Worm (Caenorhabditis elegans): ENCODE measurements around the gene Y43F4A.4.

The Y43F4A.4 gene

ce11 chrIII:13267046-13267445, 21.7 kb downstream of the Y43F4A.4 start:
- TF ChIP-seq egrh-3 (GFP tag; IDR thresholded peaks at IDR 0.05) (0 out of 2 replicates have a peak, but pooled peaks have one; percentile 24), cebp-2 (GFP tag; IDR thresholded peaks at IDR 0.05) (0 out of 2 replicates have a peak, but pooled peaks have one; percentile 9), nfya-2 (GFP tag; IDR thresholded peaks at IDR 0.05) (no peak), zfh-2 (GFP tag; conservative IDR thresholded peaks at IDR 0.05) (peak; percentile 64), hsf-1 (GFP tag; IDR thresholded peaks at IDR 0.05) (no peak), mcd-1 (GFP tag; IDR thresholded peaks at IDR 0.05) (0 out of 2 replicates have a peak, but pooled peaks have one; percentile 22)

ce11 chrIII:13268856-13269255, 23.5 kb downstream of the Y43F4A.4 start, which contains the start of gene cpf-2:
TSS of gene cpf-2 (minus strand) at chrIII:13268883.
- TF ChIP-seq nfyb-1 (GFP tag; IDR thresholded peaks at IDR 0.05) (peak; percentile 48; the same call in 1 of the 2 replicates), attf-5 (GFP tag; optimal IDR thresholded peaks at IDR 0.05) (peak; percentile 41), cebp-1 (GFP tag; IDR thresholded peaks at IDR 0.05) (no peak), cebp-1 (tag; optimal IDR thresholded peaks at IDR 0.05) (peak; percentile 69), ceh-58 (GFP tag; IDR thresholded peaks at IDR 0.05) (no peak), F49E8.2 (tag; optimal IDR thresholded peaks at IDR 0.05; ENCODE audit: insufficient read depth) (peak; percentile 17), lin-35 (GFP tag; optimal IDR thresholded peaks at IDR 0.05) (peak in 1 of 3 experiments; percentile 35), madf-10 (tag; optimal IDR thresholded peaks at IDR 0.05) (peak; percentile 23), madf-3 (GFP tag; IDR thresholded peaks at IDR 0.05) (peak; percentile 81; the same call in 1 of the 2 replicates), let-526 (GFP tag; IDR thresholded peaks at IDR 0.05) (0 out of 2 replicates have a peak, but pooled peaks have one; percentile 10), B0336.3 (GFP tag; IDR thresholded peaks at IDR 0.05) (peak; percentile 41; the same call in 1 of the 2 replicates), egl-44 (GFP tag; IDR thresholded peaks at IDR 0.05) (no peak), attf-6 (GFP tag; IDR thresholded peaks at IDR 0.05) (no peak), dox-1 (GFP tag; IDR thresholded peaks at IDR 0.05) (peak; percentile 79), Y53G8AR.9 (GFP tag; conservative IDR thresholded peaks at IDR 0.05) (0 out of 2 replicates have a peak, but pooled peaks have one; percentile 29), ztf-26 (tag; optimal IDR thresholded peaks at IDR 0.05) (peak; percentile 22), ztf-6 (GFP tag; IDR thresholded peaks at IDR 0.05) (0 out of 2 replicates have a peak, but pooled peaks have one; percentile 15), ceh-40 (GFP tag; IDR thresholded peaks at IDR 0.05) (peak; percentile 19; the same call in 1 of the 2 replicates), ama-1 (optimal IDR thresholded peaks at IDR 0.05) (no peak), ama-1 (GFP tag; optimal IDR thresholded peaks at IDR 0.05) (peak in 1 of 2 experiments; percentile 34), lin-26 (GFP tag; IDR thresholded peaks at IDR 0.05) (0 out of 2 replicates have a peak, but pooled peaks have one; percentile 26), atf-7 (tag; optimal IDR thresholded peaks at IDR 0.05) (peak; percentile 48), ceh-27 (GFP tag; optimal IDR thresholded peaks at IDR 0.05) (peak; percentile 20), ceh-100 (GFP tag; IDR thresholded peaks at IDR 0.05) (peak; percentile 58), unc-130 (GFP tag; optimal IDR thresholded peaks at IDR 0.05) (peak; percentile 29), lin-54 (GFP tag; optimal IDR thresholded peaks at IDR 0.05) (peak; percentile 66), snpc-1.3 (tag; optimal IDR thresholded peaks at IDR 0.05; ENCODE audit: insufficient read depth) (peak; percentile 62), mcd-1 (GFP tag; IDR thresholded peaks at IDR 0.05) (peak; percentile 70), ZK185.1 (tag; optimal IDR thresholded peaks at IDR 0.05; ENCODE audit: poor library complexity, severe bottlenecking) (peak; percentile 55), mes-4 (tag; optimal IDR thresholded peaks at IDR 0.05) (no peak), chd-7 (tag; optimal IDR thresholded peaks at IDR 0.05) (peak; percentile 13), somi-1 (GFP tag; optimal IDR thresholded peaks at IDR 0.05) (no peak), let-607 (tag; optimal IDR thresholded peaks at IDR 0.05) (peak in 1 of 2 experiments; percentile 51), ccch-3 (GFP tag; optimal IDR thresholded peaks at IDR 0.05) (no peak), hrde-1 (tag; optimal IDR thresholded peaks at IDR 0.05; ENCODE audit: borderline replicate concordance) (peak; percentile 1), ztf-18 (tag; optimal IDR thresholded peaks at IDR 0.05) (no peak), rcor-1 (GFP tag; IDR thresholded peaks at IDR 0.05) (peak; percentile 23; the same call in 1 of the 2 replicates), lin-40 (tag; optimal IDR thresholded peaks at IDR 0.05) (peak; percentile 70), madf-8 (GFP tag; conservative IDR thresholded peaks at IDR 0.05) (peak; percentile 31; the same call in 1 of the 2 replicates), Y67H2A.10 (GFP tag; conservative IDR thresholded peaks at IDR 0.05) (no peak), hmg-1.2 (GFP tag; IDR thresholded peaks at IDR 0.05) (peak; percentile 43)
